Worm (Caenorhabditis elegans) whole organism, L4/young adult: ENCODE results near the gene F55A11.6.

Source experiments
- W03F9.2 ChIP-seq: fragments of 150-350 bp; optimal IDR thresholded peaks from 2 replicates; lab custom pipeline; 2014; ENCODE audit warnings: missing biosample characterization, missing genetic modification characterization
- dao-5 ChIP-seq: sonication (generic microtip); optimal IDR thresholded peaks from 2 replicates; lab custom pipeline; 2016; ENCODE audit warnings: missing genotype, missing genetic modification characterization, moderate library complexity, missing compliant biosample characterization
- him-1 ChIP-seq: sonication (generic microtip); optimal IDR thresholded peaks from 2 replicates; lab custom pipeline; 2016; ENCODE audit warnings: missing genotype, missing genetic modification reagents, missing genetic modification characterization, missing compliant biosample characterization

DNA sequence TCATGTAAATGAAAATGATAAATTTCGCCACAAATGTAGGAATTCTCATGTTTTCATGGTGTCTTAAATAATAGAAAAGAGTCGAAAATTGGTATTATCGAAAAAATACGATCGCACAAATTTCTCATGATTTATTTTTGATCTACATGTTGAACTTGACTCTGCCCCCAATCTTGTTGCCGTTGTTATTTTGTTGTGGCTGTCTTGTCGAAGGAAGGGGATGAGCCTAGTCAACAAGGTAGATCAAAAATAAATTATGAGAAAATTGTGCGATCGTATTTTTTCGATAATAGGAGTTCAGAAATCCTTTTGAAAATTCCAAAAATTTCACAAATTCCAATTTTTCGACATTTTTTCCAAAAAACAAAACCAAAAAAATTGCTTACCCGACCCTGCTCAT lies 38.9 kb downstream of the F55A11.6 start:
- TF ChIP-seq W03F9.2 (no peak), dao-5 (tag; lab: Kevin White, UChicago) (no peak), him-1 (no peak)
